Fruit fly (Drosophila melanogaster) whole organism, embryonic: Measurements from ENCODE around the gene aux.

Experiments
- Atf-2 ChIP-seq: fragments of 200-800 bp; sonication (Bioruptor generic); optimal IDR thresholded peaks from 2 replicates; lab custom pipeline; 2016; ENCODE audit warnings: missing biosample characterization, missing genetic modification characterization
- Blimp-1 ChIP-seq: fragments of 200-800 bp; sonication (Bioruptor generic); optimal IDR thresholded peaks from 3 replicates; lab custom pipeline; 2018; ENCODE audit warnings: missing biosample characterization, missing genetic modification characterization, mild to moderate bottlenecking, moderate library complexity, missing genetic modification reagents
- CG10431 ChIP-seq: fragments of 200-800 bp; sonication (Bioruptor generic); optimal IDR thresholded peaks from 3 replicates; lab custom pipeline; 2018; ENCODE audit warnings: missing biosample characterization, mild to moderate bottlenecking, missing genetic modification characterization
- CG11696 ChIP-seq: fragments of 200-800 bp; sonication (Bioruptor generic); IDR thresholded peaks from 2 replicates; pipeline ENCODE4 v1.3.6; 2022; ENCODE audit warnings: missing biosample characterization, missing genetic modification characterization
- CG12391 ChIP-seq: fragments of 200-800 bp; sonication (Bioruptor generic); optimal IDR thresholded peaks from 3 replicates; lab custom pipeline; 2018; ENCODE audit warnings: missing biosample characterization, mild to moderate bottlenecking, missing genetic modification characterization, moderate library complexity
- CG12659 ChIP-seq: fragments of 200-800 bp; sonication (Bioruptor generic); optimal IDR thresholded peaks from 3 replicates; lab custom pipeline; 2017; ENCODE audit warnings: mild to moderate bottlenecking, missing biosample characterization, missing genetic modification reagents, missing genetic modification characterization
- CG14965 ChIP-seq: fragments of 200-800 bp; sonication (Bioruptor generic); optimal IDR thresholded peaks from 2 replicates; lab custom pipeline; 2016; ENCODE audit warnings: missing biosample characterization, missing genetic modification characterization, borderline replicate concordance
- CG15479 ChIP-seq: fragments of 200-800 bp; sonication (Bioruptor generic); optimal IDR thresholded peaks from 3 replicates; lab custom pipeline; 2019; ENCODE audit warnings: missing biosample characterization, mild to moderate bottlenecking, missing genetic modification characterization, moderate library complexity
- CG17186 ChIP-seq: fragments of 200-800 bp; sonication (Bioruptor generic); optimal IDR thresholded peaks from 3 replicates; lab custom pipeline; 2017; ENCODE audit warnings: missing biosample characterization, missing genetic modification reagents, missing genetic modification characterization
- CG17612 ChIP-seq: fragments of 200-800 bp; sonication (Bioruptor generic); IDR thresholded peaks from 2 replicates; pipeline ENCODE4 v1.3.6; 2022; ENCODE audit warnings: missing biosample characterization, missing genetic modification characterization
- CG30431 ChIP-seq: fragments of 200-800 bp; sonication (Bioruptor generic); optimal IDR thresholded peaks from 2 replicates; lab custom pipeline; 2017; ENCODE audit warnings: missing biosample characterization, missing genetic modification characterization
- CG33213 ChIP-seq: fragments of 200-800 bp; sonication (Bioruptor generic); optimal IDR thresholded peaks from 3 replicates; lab custom pipeline; 2016; ENCODE audit warnings: missing biosample characterization, missing genetic modification characterization
- CG3847 ChIP-seq: fragments of 200-800 bp; sonication (Bioruptor generic); IDR thresholded peaks from 2 replicates; pipeline ENCODE4 v1.3.6; 2022; ENCODE audit warnings: missing biosample characterization, missing genetic modification characterization
- CG5245 ChIP-seq: fragments of 200-800 bp; sonication (Bioruptor generic); optimal IDR thresholded peaks from 3 replicates; lab custom pipeline; 2016; ENCODE audit warnings: missing biosample characterization, missing genetic modification characterization
- CG7357 ChIP-seq: fragments of 200-800 bp; sonication (Bioruptor generic); IDR thresholded peaks from 3 replicates; pipeline ENCODE4 v1.3.6; 2022; ENCODE audit warnings: missing biosample characterization, missing genetic modification characterization
- CG9215 ChIP-seq: fragments of 200-800 bp; sonication (Bioruptor generic); IDR thresholded peaks from 2 replicates; pipeline ENCODE4 v1.3.6; 2022; ENCODE audit warnings: missing biosample characterization, missing genetic modification characterization
- CG9609 ChIP-seq: fragments of 200-800 bp; sonication (Bioruptor generic); optimal IDR thresholded peaks from 3 replicates; lab custom pipeline; 2016; ENCODE audit warnings: missing biosample characterization, missing genetic modification characterization
- CoRest ChIP-seq: fragments of 200-800 bp; sonication (Bioruptor generic); optimal IDR thresholded peaks from 3 replicates; lab custom pipeline; 2018; ENCODE audit warnings: missing biosample characterization, mild to moderate bottlenecking, missing genetic modification characterization, moderate library complexity
- HLH4C ChIP-seq: fragments of 200-800 bp; sonication (Bioruptor generic); IDR thresholded peaks from 3 replicates; pipeline ENCODE4 v1.3.6; 2022; ENCODE audit warnings: missing biosample characterization, missing genetic modification characterization; ENCODE audit not compliant: partially characterized antibody
- Myb ChIP-seq: fragments of 200-800 bp; sonication (Bioruptor generic); optimal IDR thresholded peaks from 2 replicates; lab custom pipeline; 2016; ENCODE audit warnings: missing biosample characterization, missing genetic modification characterization
- NC2β ChIP-seq: fragments of 200-800 bp; sonication (Bioruptor generic); optimal IDR thresholded peaks from 2 replicates; lab custom pipeline; 2016; ENCODE audit warnings: missing biosample characterization, missing genetic modification characterization
- NFAT ChIP-seq: fragments of 200-800 bp; sonication (Bioruptor generic); IDR thresholded peaks from 2 replicates; pipeline ENCODE4 v1.3.6; 2022; ENCODE audit warnings: missing biosample characterization, missing genetic modification characterization
- Ssrp ChIP-seq: fragments of 200-800 bp; sonication (Bioruptor generic); optimal IDR thresholded peaks from 2 replicates; lab custom pipeline; 2018; ENCODE audit warnings: missing biosample characterization, mild to moderate bottlenecking, missing genetic modification characterization, moderate library complexity
- TFAM ChIP-seq: fragments of 200-800 bp; sonication (Bioruptor generic); optimal IDR thresholded peaks from 2 replicates; lab custom pipeline; 2017; ENCODE audit warnings: missing biosample characterization, missing genetic modification characterization, inconsistent platforms
- bab2 ChIP-seq: fragments of 200-800 bp; sonication (Bioruptor generic); optimal IDR thresholded peaks from 2 replicates; lab custom pipeline; 2016; ENCODE audit warnings: missing biosample characterization, missing genetic modification characterization
- bowl ChIP-seq: fragments of 200-800 bp; sonication (Bioruptor generic); IDR thresholded peaks from 2 replicates; pipeline ENCODE4 v1.3.6; 2022; ENCODE audit warnings: missing biosample characterization, missing genetic modification characterization
- ci ChIP-seq: fragments of 200-800 bp; sonication (Bioruptor generic); IDR thresholded peaks from 3 replicates; pipeline ENCODE4 v1.3.6; 2022; ENCODE audit warnings: missing biosample characterization, missing genetic modification characterization
- croc ChIP-seq: fragments of 200-800 bp; sonication (Bioruptor generic); conservative IDR thresholded peaks from 3 replicates; pipeline ENCODE4 v1.3.6; 2022; ENCODE audit warnings: missing biosample characterization, missing genetic modification characterization
- gce ChIP-seq: fragments of 200-800 bp; sonication (Bioruptor generic); IDR thresholded peaks from 3 replicates; pipeline ENCODE4 v1.3.6; 2022; ENCODE audit warnings: missing biosample characterization, missing genetic modification characterization
- ind ChIP-seq: fragments of 200-800 bp; sonication (Bioruptor generic); optimal IDR thresholded peaks from 3 replicates; lab custom pipeline; 2016; ENCODE audit warnings: missing biosample characterization, missing genetic modification characterization
- lilli ChIP-seq: fragments of 200-800 bp; sonication (Bioruptor generic); optimal IDR thresholded peaks from 3 replicates; lab custom pipeline; 2016; ENCODE audit warnings: missing biosample characterization, missing genetic modification characterization
- lmd ChIP-seq: fragments of 200-800 bp; sonication (Bioruptor generic); IDR thresholded peaks from 2 replicates; pipeline ENCODE4 v1.3.6; 2022; ENCODE audit warnings: missing biosample characterization, missing genetic modification characterization
- lola ChIP-seq, 3 experiments: fragments of >200 bp in 2 of 3; fragments of 200-800 bp in 1 of 3; sonication (Bioruptor generic) in 1 of 3; optimal IDR thresholded peaks; 2 replicates each; lab custom pipeline; 2017 to 2019; ENCODE audit warnings: missing biosample characterization in 3 of 3, missing genetic modification characterization in 3 of 3, mild to moderate bottlenecking in 1 of 3, moderate library complexity in 1 of 3
- nau ChIP-seq: fragments of 200-800 bp; sonication (Bioruptor generic); optimal IDR thresholded peaks from 3 replicates; lab custom pipeline; 2017; ENCODE audit warnings: missing biosample characterization, mild to moderate bottlenecking, missing genetic modification characterization, missing genetic modification reagents
- org-1 ChIP-seq: fragments of 200-800 bp; sonication (Bioruptor generic); optimal IDR thresholded peaks from 2 replicates; lab custom pipeline; 2017; ENCODE audit warnings: missing biosample characterization, missing genetic modification characterization
- row ChIP-seq: fragments of 200-800 bp; sonication (Bioruptor generic); IDR thresholded peaks from 3 replicates; pipeline ENCODE4 v1.3.6; 2022; ENCODE audit warnings: missing biosample characterization, missing genetic modification characterization
- schlank ChIP-seq: fragments of 200-800 bp; sonication (Bioruptor generic); optimal IDR thresholded peaks from 2 replicates; lab custom pipeline; 2018; ENCODE audit warnings: missing biosample characterization, mild to moderate bottlenecking, missing genetic modification characterization
- sd ChIP-seq: fragments of 200-800 bp; sonication (Bioruptor generic); optimal IDR thresholded peaks from 3 replicates; lab custom pipeline; 2018; ENCODE audit warnings: missing biosample characterization, mild to moderate bottlenecking, missing genetic modification characterization, moderate library complexity
- seq ChIP-seq: fragments of 200-800 bp; sonication (Bioruptor generic); IDR thresholded peaks from 2 replicates; pipeline ENCODE4 v1.3.6; 2022; ENCODE audit warnings: missing biosample characterization, missing genetic modification characterization
- sim ChIP-seq: fragments of 200-800 bp; sonication (Bioruptor generic); IDR thresholded peaks from 2 replicates; pipeline ENCODE4 v1.3.6; 2022; ENCODE audit warnings: missing biosample characterization, missing genetic modification characterization
- sqz ChIP-seq: fragments of 200-800 bp; sonication (Bioruptor generic); optimal IDR thresholded peaks from 3 replicates; lab custom pipeline; 2018; ENCODE audit warnings: missing biosample characterization, mild to moderate bottlenecking, missing genetic modification characterization
- stc ChIP-seq: fragments of 200-800 bp; sonication (Bioruptor generic); IDR thresholded peaks from 2 replicates; pipeline ENCODE4 v1.3.6; 2022; ENCODE audit warnings: missing biosample characterization, missing genetic modification characterization
- stwl ChIP-seq: fragments of 200-800 bp; sonication (Bioruptor generic); optimal IDR thresholded peaks from 3 replicates; lab custom pipeline; 2018; ENCODE audit warnings: missing biosample characterization, mild to moderate bottlenecking, missing genetic modification characterization, moderate library complexity
- tna ChIP-seq: fragments of 200-800 bp; sonication (Bioruptor generic); IDR thresholded peaks from 2 replicates; pipeline ENCODE4 v1.3.6; 2022; ENCODE audit warnings: missing biosample characterization, missing genetic modification characterization; ENCODE audit not compliant: partially characterized antibody
- tup ChIP-seq: fragments of 200-800 bp; sonication (Bioruptor generic); optimal IDR thresholded peaks from 2 replicates; lab custom pipeline; 2016; ENCODE audit warnings: missing biosample characterization, mild to moderate bottlenecking, missing genetic modification characterization, moderate library complexity

Gene aux

dm6 chr3R:4214038-4214437, 2.5 kb downstream of the aux start (continued):
- TF ChIP-seq CG33213 (GFP tag; lab: Kevin White, UChicago) = peak; percentile 73

dm6 chr3R:4214601-4215000, 3.0 kb downstream of the aux start:
- TF ChIP-seq row (GFP tag; lab: Robert Waterston, UW) = no peak
- TF ChIP-seq CG17186 (GFP tag; lab: Kevin White, UChicago) = no peak
- peak; percentile 60 for TF ChIP-seq Blimp-1 (GFP tag; lab: Kevin White, UChicago)

dm6 chr3R:4215264-4215993, 3.8 kb downstream of the aux start, which contains the start of gene CG14636:
TSS of gene CG14636 (minus strand) at chr3R:4215314.
- peak; percentile 50; the same call in 1 of the 3 replicates for TF ChIP-seq ci
- TF ChIP-seq org-1 (GFP tag; lab: Kevin White, UChicago) = peak; percentile 74
- TF ChIP-seq CG14965 (GFP tag; lab: Kevin White, UChicago) = no peak
- TF ChIP-seq CG3847 (GFP tag; lab: Robert Waterston, UW) = peak; percentile 75
- TF ChIP-seq CG10431 = no peak
- TF ChIP-seq sd (tag; lab: Kevin White, UChicago) = peak; percentile 8
- peak; percentile 74 for TF ChIP-seq nau (GFP tag; lab: Kevin White, UChicago)
- peak; percentile 22 for TF ChIP-seq Ssrp (tag; lab: Kevin White, UChicago)
- no peak for TF ChIP-seq lola (GFP tag; optimal IDR thresholded peaks at IDR 0.05; lab: Kevin White, UChicago)
- peak; percentile 62 for TF ChIP-seq NC2β
- TF ChIP-seq stc (GFP tag; lab: Robert Waterston, UW) = peak; percentile 83
- peak; percentile 57 for TF ChIP-seq Atf-2
- TF ChIP-seq CG9609 = peak; percentile 78
- peak; percentile 70 for TF ChIP-seq CoRest
- no peak for TF ChIP-seq stwl (tag; lab: Kevin White, UChicago)
- TF ChIP-seq TFAM = no peak
- no peak for TF ChIP-seq bowl (GFP tag; lab: Robert Waterston, UW)
- peak; percentile 67 for TF ChIP-seq NFAT (GFP tag; lab: Robert Waterston, UW)
- TF ChIP-seq CG5245 = peak; percentile 25
- TF ChIP-seq tna (GFP tag; lab: Robert Waterston, UW) = no peak
- TF ChIP-seq HLH4C (GFP tag; lab: Robert Waterston, UW) = peak; percentile 54; the same call in 1 of the 3 replicates
- peak; percentile 42; the same call in 1 of the 2 replicates for TF ChIP-seq sim (GFP tag; lab: Robert Waterston, UW)
- no peak for TF ChIP-seq tup (GFP tag; lab: Kevin White, UChicago)
- TF ChIP-seq CG11696 (GFP tag; lab: Robert Waterston, UW) = peak; percentile 32; the same call in 1 of the 2 replicates
- TF ChIP-seq CG17612 (GFP tag; lab: Robert Waterston, UW) = peak; percentile 58
- peak; percentile 84 for TF ChIP-seq lmd
- peak; percentile 28 for TF ChIP-seq sqz
- peak; percentile 70; the same call in 2 of the 3 replicates for TF ChIP-seq CG7357 (GFP tag; lab: Robert Waterston, UW)
- TF ChIP-seq CG30431 (GFP tag; lab: Kevin White, UChicago) = peak; percentile 20
- no peak for TF ChIP-seq croc (GFP tag; lab: Robert Waterston, UW)
- peak; percentile 60 for TF ChIP-seq bab2
- TF ChIP-seq schlank (tag; lab: Kevin White, UChicago) = peak; percentile 46
- peak; percentile 71 for TF ChIP-seq CG9215 (GFP tag; lab: Robert Waterston, UW)
- TF ChIP-seq Myb (GFP tag; lab: Kevin White, UChicago) = peak; percentile 53
- TF ChIP-seq ind (GFP tag; lab: Kevin White, UChicago) = peak; percentile 76
- peak; percentile 76 for TF ChIP-seq lilli (GFP tag; lab: Kevin White, UChicago)
- TF ChIP-seq CG12391 (tag; lab: Kevin White, UChicago) = peak; percentile 47
- peak; percentile 78; the same call in 1 of the 2 replicates for TF ChIP-seq seq
- TF ChIP-seq gce (GFP tag; lab: Robert Waterston, UW) = peak; percentile 13; the same call in 1 of the 3 replicates
- TF ChIP-seq CG12659 (GFP tag; lab: Kevin White, UChicago) = peak; percentile 76
- TF ChIP-seq CG15479 (GFP tag; lab: Kevin White, UChicago) = no peak
